Fruit fly (Drosophila melanogaster) Kc167 (cell line): ENCODE data around the gene CG2772.

ENCODE experiments used
- Sin3A ChIP-seq: fragments of >200 bp; optimal IDR thresholded peaks from 2 replicates; lab custom pipeline; 2018; ENCODE audit warnings: missing external identifiers
- h ChIP-seq: fragments of >200 bp; optimal IDR thresholded peaks from 3 replicates; lab custom pipeline; 2018; ENCODE audit warnings: missing external identifiers
- insv ChIP-seq: fragments of >200 bp; optimal IDR thresholded peaks from 3 replicates; lab custom pipeline; 2018; ENCODE audit warnings: missing external identifiers
- psq ChIP-seq: fragments of >200 bp; optimal IDR thresholded peaks from 2 replicates; lab custom pipeline; 2017; ENCODE audit warnings: missing external identifiers
- ttk ChIP-seq: sonication (Bioruptor generic); optimal IDR thresholded peaks from 2 replicates; lab custom pipeline; 2017; ENCODE audit warnings: missing external identifiers

DNA sequence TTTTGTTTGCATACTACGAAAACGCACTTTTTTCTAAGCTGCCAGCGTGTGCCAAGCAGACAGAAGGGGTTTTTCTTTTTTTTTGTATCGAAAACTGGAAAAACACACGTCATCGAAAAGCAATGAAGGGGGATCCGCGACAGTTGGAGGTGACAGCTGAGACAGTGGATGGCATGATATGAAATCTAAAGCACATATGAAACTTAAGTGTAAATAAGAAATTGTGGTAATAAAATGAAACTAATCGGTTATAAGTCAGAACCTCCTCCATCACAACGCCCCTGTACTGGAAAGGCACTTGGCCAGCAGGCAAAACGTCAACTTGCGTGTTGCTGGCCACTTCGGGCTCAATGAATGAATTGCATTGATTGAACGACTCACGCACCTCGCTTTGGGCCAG lies 37.9 kb downstream of the CG2772 start:
- TF ChIP-seq psq (lab: Kevin White, UChicago) (no peak), h (no peak), ttk (no peak), Sin3A (lab: Kevin White, UChicago) (no peak), insv (lab: Kevin White, UChicago) (no peak)
